Fruit fly (Drosophila melanogaster): Measurements from ENCODE around the gene PH4alphaSG1.

DNA sequence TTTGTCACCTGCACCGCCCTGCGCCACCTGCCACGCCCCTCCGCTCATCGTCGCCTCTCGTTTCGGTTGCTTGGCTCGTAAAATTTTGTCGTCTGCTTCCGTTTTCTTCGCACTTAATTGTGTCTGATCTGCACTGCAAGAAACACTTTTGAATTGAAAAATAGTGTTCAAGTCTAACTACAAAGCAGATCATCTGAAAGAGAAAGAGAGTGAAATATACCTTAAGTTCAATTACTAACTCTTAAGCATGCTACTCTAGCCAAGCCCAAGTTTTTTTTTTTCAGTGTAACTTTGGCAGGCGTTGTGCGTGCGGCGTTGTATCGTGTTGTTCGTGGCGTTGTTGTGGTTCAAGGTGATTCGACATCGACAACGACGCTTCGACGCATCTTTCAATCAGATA is 34.7 kb upstream of the PH4alphaSG1 start:
- TF ChIP-seq ttk (optimal IDR thresholded peaks at IDR 0.05): no peak
- TF ChIP-seq h (optimal IDR thresholded peaks at IDR 0.05): no peak
- no peak for TF ChIP-seq insv (optimal IDR thresholded peaks at IDR 0.05)
- no peak for TF ChIP-seq Myc (optimal IDR thresholded peaks at IDR 0.05)
- no peak for TF ChIP-seq Sin3A (optimal IDR thresholded peaks at IDR 0.05)
- no peak for TF ChIP-seq psq (optimal IDR thresholded peaks at IDR 0.05)

Data from Kc167 (cell line).